Fruit fly (Drosophila melanogaster) whole organism, wandering third instar larva: Measurements from ENCODE around the gene Rab3-GEF.

Experiments
- Abd-B ChIP-seq: fragments of >200 bp; optimal IDR thresholded peaks from 2 replicates; lab custom pipeline; 2017; ENCODE audit warnings: missing biosample characterization, missing genetic modification characterization
- CG32264 ChIP-seq: fragments of 200-800 bp; sonication (Bioruptor generic); optimal IDR thresholded peaks from 2 replicates; lab custom pipeline; 2016; ENCODE audit warnings: missing biosample characterization, missing genetic modification characterization
- CrebA ChIP-seq: fragments of 200-800 bp; sonication (Bioruptor generic); optimal IDR thresholded peaks from 2 replicates; lab custom pipeline; 2016; ENCODE audit warnings: missing biosample characterization, mild to moderate bottlenecking, missing genetic modification characterization, borderline replicate concordance
- Dfd ChIP-seq: fragments of >200 bp; optimal IDR thresholded peaks from 2 replicates; lab custom pipeline; 2017; ENCODE audit warnings: missing biosample characterization, missing genetic modification characterization
- Dif ChIP-seq: fragments of 200-275, 200-300 bp; sonication (Bioruptor generic); optimal IDR thresholded peaks from 2 replicates; lab custom pipeline; 2018; ENCODE audit warnings: missing biosample characterization, missing genetic modification characterization; ENCODE audit not compliant: partially characterized antibody
- HLH106 ChIP-seq: fragments of 200-800 bp; optimal IDR thresholded peaks from 3 replicates; lab custom pipeline; 2019; ENCODE audit warnings: missing biosample characterization, mild to moderate bottlenecking, missing genetic modification characterization, moderate library complexity
- Hnf4 ChIP-seq: fragments of 200-800 bp; sonication (Bioruptor generic); optimal IDR thresholded peaks from 2 replicates; lab custom pipeline; 2016; ENCODE audit warnings: missing biosample characterization, mild to moderate bottlenecking, missing genetic modification characterization
- Hr78 ChIP-seq: fragments of >200 bp; optimal IDR thresholded peaks from 2 replicates; lab custom pipeline; 2017; ENCODE audit warnings: missing biosample characterization, missing genetic modification characterization
- Hr83 ChIP-seq: fragments of 200-300 bp; sonication (Bioruptor generic); optimal IDR thresholded peaks from 2 replicates; lab custom pipeline; 2016; ENCODE audit warnings: missing biosample characterization, mild to moderate bottlenecking, missing genetic modification characterization, moderate library complexity; ENCODE audit not compliant: poor library complexity, severe bottlenecking
- Mio ChIP-seq: sonication (Bioruptor generic); optimal IDR thresholded peaks from 2 replicates; lab custom pipeline; 2016; ENCODE audit warnings: missing biosample characterization, missing genetic modification characterization
- Myc ChIP-seq: fragments of >200 bp; optimal IDR thresholded peaks from 2 replicates; lab custom pipeline; 2017
- N ChIP-seq: fragments of >200 bp; optimal IDR thresholded peaks from 2 replicates; lab custom pipeline; 2018; ENCODE audit warnings: missing biosample characterization, missing external identifiers, missing genetic modification characterization
- OdsH ChIP-seq: fragments of 200-800 bp; sonication (Bioruptor generic); optimal IDR thresholded peaks from 2 replicates; lab custom pipeline; 2016; ENCODE audit warnings: missing biosample characterization, mild to moderate bottlenecking, missing genetic modification characterization
- Rel ChIP-seq, 2 experiments: fragments of 200-800 bp; sonication (Bioruptor generic) in 1 of 2; optimal IDR thresholded peaks; 2 replicates in 1 of 2; 3 replicates in 1 of 2; lab custom pipeline; 2016 to 2019; ENCODE audit warnings: mild to moderate bottlenecking in 2 of 2, missing biosample characterization in 2 of 2, missing genetic modification characterization in 2 of 2, moderate library complexity in 1 of 2
- Vsx2 ChIP-seq: fragments of 200-300, 225-300 bp; sonication (Bioruptor generic); optimal IDR thresholded peaks from 2 replicates; lab custom pipeline; 2018; ENCODE audit warnings: missing biosample characterization, missing genetic modification characterization; ENCODE audit not compliant: partially characterized antibody
- br ChIP-seq: fragments of 200-800 bp; sonication (Bioruptor generic); optimal IDR thresholded peaks from 2 replicates; lab custom pipeline; 2016; ENCODE audit warnings: missing biosample characterization, missing genetic modification characterization
- brk ChIP-seq: fragments of 200-800 bp; sonication (Bioruptor generic); optimal IDR thresholded peaks from 2 replicates; lab custom pipeline; 2016; ENCODE audit warnings: missing biosample characterization, mild to moderate bottlenecking, missing genetic modification characterization
- dl ChIP-seq, 2 experiments: fragments of 175-275, 200-275 bp in 1 of 2; fragments of 200-275 bp in 1 of 2; sonication (Bioruptor generic); optimal IDR thresholded peaks; lab custom pipeline; 2018; ENCODE audit warnings: mild to moderate bottlenecking in 2 of 2, missing biosample characterization in 2 of 2, missing genetic modification characterization in 2 of 2, moderate library complexity in 2 of 2; ENCODE audit not compliant: partially characterized antibody in 2 of 2, insufficient read depth in 1 of 2
- dmrt93B ChIP-seq: fragments of 200-800 bp; sonication (Bioruptor generic); optimal IDR thresholded peaks from 2 replicates; lab custom pipeline; 2018; ENCODE audit warnings: missing biosample characterization, mild to moderate bottlenecking, missing genetic modification characterization
- dsf ChIP-seq: sonication (Bioruptor generic); optimal IDR thresholded peaks from 2 replicates; lab custom pipeline; 2016; ENCODE audit warnings: missing biosample characterization, missing genetic modification characterization, borderline replicate concordance
- foxo ChIP-seq, 2 experiments: fragments of 200-800 bp; sonication (Bioruptor generic); optimal IDR thresholded peaks; 2 replicates in 1 of 2; 3 replicates in 1 of 2; lab custom pipeline; 2016 to 2017; ENCODE audit warnings: missing biosample characterization in 2 of 2, missing genetic modification characterization in 2 of 2
- fru ChIP-seq: fragments of 200-800 bp; sonication (Bioruptor generic); optimal IDR thresholded peaks from 3 replicates; lab custom pipeline; 2016; ENCODE audit warnings: missing biosample characterization, mild to moderate bottlenecking, missing genetic modification characterization
- h ChIP-seq: fragments of 200-800 bp; sonication (Bioruptor generic); optimal IDR thresholded peaks from 3 replicates; lab custom pipeline; 2016; ENCODE audit warnings: missing biosample characterization, mild to moderate bottlenecking, missing genetic modification characterization
- jim ChIP-seq: fragments of 175-275, 200-325 bp; sonication (Bioruptor generic); optimal IDR thresholded peaks from 2 replicates; lab custom pipeline; 2016; ENCODE audit warnings: missing biosample characterization, mild to moderate bottlenecking, missing genetic modification characterization
- lola ChIP-seq: fragments of >200 bp; optimal IDR thresholded peaks from 2 replicates; lab custom pipeline; 2017; ENCODE audit warnings: missing biosample characterization, missing genetic modification characterization
- pan ChIP-seq: fragments of >200 bp; optimal IDR thresholded peaks from 2 replicates; lab custom pipeline; 2017
- psq ChIP-seq: fragments of 200-800 bp; sonication (Bioruptor generic); optimal IDR thresholded peaks from 3 replicates; lab custom pipeline; 2017; ENCODE audit warnings: missing biosample characterization, mild to moderate bottlenecking, missing genetic modification characterization, moderate library complexity
- rgr ChIP-seq: fragments of 200-800 bp; sonication (Bioruptor generic); optimal IDR thresholded peaks from 3 replicates; lab custom pipeline; 2016; ENCODE audit warnings: missing biosample characterization, mild to moderate bottlenecking, missing genetic modification characterization
- sage ChIP-seq: fragments of 200-800 bp; sonication (Bioruptor generic); optimal IDR thresholded peaks from 2 replicates; lab custom pipeline; 2016; ENCODE audit warnings: missing biosample characterization, mild to moderate bottlenecking, missing genetic modification characterization
- sv ChIP-seq: fragments of 200-800 bp; sonication (Bioruptor generic); optimal IDR thresholded peaks from 3 replicates; lab custom pipeline; 2016; ENCODE audit warnings: missing biosample characterization, missing genetic modification characterization
- tai ChIP-seq: sonication (Bioruptor generic); optimal IDR thresholded peaks from 2 replicates; lab custom pipeline; 2016; ENCODE audit warnings: missing biosample characterization, missing genetic modification characterization
- usp ChIP-seq: fragments of >200 bp; optimal IDR thresholded peaks from 2 replicates; lab custom pipeline; 2017; ENCODE audit warnings: missing biosample characterization, missing genetic modification characterization
- woc ChIP-seq: sonication (Bioruptor generic); optimal IDR thresholded peaks from 2 replicates; lab custom pipeline; 2016; ENCODE audit warnings: missing biosample characterization, mild to moderate bottlenecking, missing genetic modification characterization

Gene Rab3-GEF

DNA sequence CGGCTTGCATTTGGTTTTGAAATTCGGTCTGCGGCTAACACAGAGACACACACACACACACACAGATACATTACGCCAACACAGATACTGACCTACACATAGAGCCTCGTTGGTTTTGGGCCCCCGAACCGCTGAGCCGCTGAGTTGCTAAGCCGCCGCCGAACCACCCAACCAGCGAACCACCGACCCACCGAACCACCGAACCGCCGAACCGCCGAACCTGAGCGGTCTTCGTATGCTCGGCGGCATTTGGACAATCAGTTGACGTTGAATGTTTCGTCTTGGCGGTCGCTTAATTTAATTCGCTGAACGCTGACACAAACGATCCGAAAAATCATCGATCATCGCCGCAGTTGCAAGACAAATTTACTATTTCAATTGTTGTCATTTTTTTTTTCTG, 36.0 kb downstream of the Rab3-GEF start, which contains the start of gene drd:
drd (plus strand) TSS at position 258 of the 400 bp plus-strand sequence.
- no peak for TF ChIP-seq Mio (GFP tag; lab: Kevin White, UChicago)
- TF ChIP-seq CrebA (GFP tag; lab: Kevin White, UChicago), result no peak
- TF ChIP-seq Hr78 (GFP tag; lab: Kevin White, UChicago), result no peak
- TF ChIP-seq sv (GFP tag; lab: Kevin White, UChicago), result no peak
- TF ChIP-seq br (GFP tag; lab: Kevin White, UChicago), result no peak
- TF ChIP-seq Hr83 (GFP tag; lab: Kevin White, UChicago), result no peak
- TF ChIP-seq fru, result no peak
- TF ChIP-seq dmrt93B (GFP tag; lab: Kevin White, UChicago), result no peak
- no peak for TF ChIP-seq OdsH (GFP tag; lab: Kevin White, UChicago)
- TF ChIP-seq Dfd (GFP tag; lab: Kevin White, UChicago), result no peak
- no peak for TF ChIP-seq h (GFP tag; lab: Kevin White, UChicago)
- no peak for TF ChIP-seq dl (GFP tag; optimal IDR thresholded peaks at IDR 0.05; lab: Kevin White, UChicago; ENCODE audit: insufficient read depth in 1 of 2, partially characterized antibody in 2 of 2)
- no peak for TF ChIP-seq Abd-B
- TF ChIP-seq Hnf4, result no peak
- no peak for TF ChIP-seq lola (GFP tag; lab: Kevin White, UChicago)
- no peak for TF ChIP-seq Myc (lab: Kevin White, UChicago)

DNA sequence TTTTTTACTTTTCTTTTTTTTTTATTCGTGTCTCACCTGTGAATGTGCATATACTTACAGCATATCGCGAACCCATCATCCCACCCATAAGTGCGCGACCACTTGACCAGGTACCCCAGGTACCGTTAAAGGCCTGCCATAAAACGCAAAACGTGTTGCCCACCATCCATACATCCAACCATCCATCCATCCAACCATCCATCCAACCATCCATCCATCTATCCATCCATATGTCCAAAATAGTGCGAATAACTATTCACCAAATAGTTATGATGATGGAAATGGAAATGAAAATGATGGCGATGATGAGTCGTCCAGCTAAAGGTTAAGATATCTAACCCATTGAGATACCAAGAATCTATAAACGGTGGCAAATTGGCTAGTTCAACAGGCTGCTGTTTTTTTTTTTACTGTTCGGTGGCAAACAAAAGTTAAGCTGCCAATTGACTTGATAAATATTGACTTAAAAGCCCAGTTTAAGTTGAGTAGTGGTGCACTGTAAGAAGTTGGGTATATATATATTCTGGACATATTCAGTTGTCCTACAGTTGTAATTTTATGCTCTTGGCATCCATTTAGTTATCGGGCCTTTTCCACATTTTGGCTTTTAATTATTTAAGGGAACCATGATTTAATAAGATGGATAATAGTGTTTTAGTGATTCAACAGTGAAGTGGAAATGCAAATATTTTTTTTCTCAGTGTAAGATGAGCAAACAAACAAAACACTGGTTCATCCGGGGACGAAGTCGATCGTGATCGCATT, 38.6 kb downstream of the Rab3-GEF start:
- TF ChIP-seq tai (GFP tag; lab: Kevin White, UChicago), result no peak
- TF ChIP-seq dl (GFP tag; optimal IDR thresholded peaks at IDR 0.05; lab: Kevin White, UChicago; ENCODE audit: insufficient read depth in 1 of 2, partially characterized antibody in 2 of 2), result no peak
- no peak for TF ChIP-seq psq (GFP tag; lab: Kevin White, UChicago)
- TF ChIP-seq jim (GFP tag; lab: Kevin White, UChicago), result no peak
- no peak for TF ChIP-seq Vsx2 (GFP tag; lab: Kevin White, UChicago)
- TF ChIP-seq usp (GFP tag; lab: Kevin White, UChicago), result no peak

DNA sequence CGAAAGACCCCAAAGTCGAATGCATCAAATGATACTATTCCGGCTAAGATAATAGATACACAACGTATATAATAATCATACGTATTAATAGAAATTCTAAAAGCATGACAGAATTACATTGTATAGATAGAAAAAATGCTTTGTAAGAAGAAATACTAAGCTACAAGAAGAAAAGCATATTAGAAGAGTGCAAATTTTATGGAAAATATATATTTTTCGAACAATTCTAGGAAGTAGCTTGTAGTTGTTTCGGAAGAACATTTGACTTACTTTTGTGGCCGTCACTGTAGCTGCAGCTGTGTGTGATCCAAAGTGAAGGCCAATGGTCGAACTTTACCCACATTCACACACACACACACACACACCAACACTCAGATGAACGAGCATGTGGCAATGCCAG, 42.6 kb downstream of the Rab3-GEF start:
- TF ChIP-seq Dif (GFP tag; lab: Kevin White, UChicago) (no peak), CG32264 (GFP tag; lab: Kevin White, UChicago) (no peak), sage (GFP tag; lab: Kevin White, UChicago) (no peak), dsf (no peak), dmrt93B (GFP tag; lab: Kevin White, UChicago) (no peak), dl (GFP tag; optimal IDR thresholded peaks at IDR 0.05; lab: Kevin White, UChicago; ENCODE audit: insufficient read depth in 1 of 2, partially characterized antibody in 2 of 2) (no peak)

DNA sequence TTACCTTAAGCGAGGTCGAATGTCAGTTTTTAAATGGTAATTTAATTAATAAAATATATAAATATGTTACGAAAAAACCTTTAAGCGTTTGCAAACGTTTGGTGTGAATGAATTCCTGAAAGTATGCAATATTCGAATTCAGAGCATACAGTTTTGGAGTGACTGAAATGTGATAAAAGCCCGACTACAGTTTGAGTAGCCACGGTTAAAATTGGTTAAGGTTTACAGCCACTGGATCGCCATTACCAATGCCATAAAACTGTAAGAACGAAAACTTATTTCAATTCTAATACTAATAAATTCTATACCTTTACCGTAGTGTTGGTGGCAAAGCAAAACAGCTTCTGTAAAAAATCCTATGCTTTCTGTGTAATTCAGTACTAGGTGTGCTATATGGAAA, 47.8 kb downstream of the Rab3-GEF start:
- TF ChIP-seq Myc (lab: Kevin White, UChicago) (peak; percentile 96), Rel (GFP tag; optimal IDR thresholded peaks at IDR 0.05; lab: Kevin White, UChicago) (no peak), Rel (tag; optimal IDR thresholded peaks at IDR 0.05; lab: Kevin White, UChicago) (no peak)

DNA sequence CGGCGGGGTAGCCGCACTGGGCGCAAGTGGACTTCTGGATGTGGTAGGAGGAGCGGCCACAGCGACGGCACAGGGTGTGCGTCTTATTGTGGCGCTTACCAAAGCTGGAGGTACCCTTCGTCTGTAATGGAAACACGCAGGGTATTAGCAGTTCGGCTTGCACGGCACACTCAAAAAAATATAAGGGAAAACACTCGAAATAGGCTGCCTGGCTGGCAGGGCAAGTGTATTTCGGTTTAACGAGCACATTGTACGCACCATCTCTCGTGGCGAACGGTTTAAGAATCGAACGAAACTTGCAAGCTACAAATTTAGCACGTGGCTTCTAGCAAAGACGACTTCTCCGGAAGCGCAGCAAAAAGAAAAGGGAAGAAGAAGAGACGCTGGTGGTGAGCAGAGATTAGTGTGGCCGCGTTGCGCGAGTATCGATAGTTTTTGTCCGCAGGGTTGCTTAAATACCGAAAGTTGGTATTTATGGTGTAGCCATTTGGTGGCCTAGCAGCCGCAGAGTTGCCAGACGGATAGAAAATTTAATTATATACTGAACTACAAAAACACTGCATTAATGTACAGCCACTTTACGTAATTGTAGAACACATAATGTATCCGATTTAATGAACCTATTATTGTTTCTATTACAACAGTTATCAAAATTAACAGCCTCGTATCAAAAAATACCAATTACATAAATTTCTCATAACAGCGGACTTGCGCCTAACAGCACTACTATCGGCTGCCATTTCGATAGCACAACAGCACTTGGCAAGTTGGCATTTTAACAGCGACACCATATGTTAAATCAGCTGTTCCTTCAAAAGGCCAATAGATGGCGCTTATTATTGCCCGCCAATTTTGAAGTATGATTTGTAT, 49.7 kb downstream of the Rab3-GEF start, which contains the start of gene RpL37-1:
RpL37-1 (minus strand) TSS at position 374 of the 870 bp plus-strand sequence.
- TF ChIP-seq brk (GFP tag; lab: Kevin White, UChicago) (no peak), Abd-B (no peak), dsf (no peak), woc (GFP tag; lab: Kevin White, UChicago) (peak; percentile 22), CrebA (GFP tag; lab: Kevin White, UChicago) (no peak), Vsx2 (GFP tag; lab: Kevin White, UChicago) (no peak), sage (GFP tag; lab: Kevin White, UChicago) (no peak), h (GFP tag; lab: Kevin White, UChicago) (peak; percentile 63), Hr83 (GFP tag; lab: Kevin White, UChicago) (peak; percentile 59), HLH106 (tag; lab: Kevin White, UChicago) (peak; percentile 47), lola (GFP tag; lab: Kevin White, UChicago) (no peak), OdsH (GFP tag; lab: Kevin White, UChicago) (peak; percentile 47), jim (GFP tag; lab: Kevin White, UChicago) (no peak), rgr (peak; percentile 66), Hr78 (GFP tag; lab: Kevin White, UChicago) (no peak), Dfd (GFP tag; lab: Kevin White, UChicago) (no peak), N (GFP tag; lab: Kevin White, UChicago) (no peak), Hnf4 (peak; percentile 52), Dif (GFP tag; lab: Kevin White, UChicago) (no peak), Rel (GFP tag; optimal IDR thresholded peaks at IDR 0.05; lab: Kevin White, UChicago) (no peak), Rel (tag; optimal IDR thresholded peaks at IDR 0.05; lab: Kevin White, UChicago) (peak; percentile 36), pan (lab: Kevin White, UChicago) (no peak), dmrt93B (GFP tag; lab: Kevin White, UChicago) (peak; percentile 67), Mio (GFP tag; lab: Kevin White, UChicago) (peak; percentile 3), foxo (GFP tag; optimal IDR thresholded peaks at IDR 0.05; lab: Kevin White, UChicago) (peak in 1 of 2 experiments; percentile 51), br (GFP tag; lab: Kevin White, UChicago) (peak; percentile 60), fru (peak; percentile 41)
